Worm (Caenorhabditis elegans) whole organism, young adult: ENCODE measurements around the gene nimk-1.

ENCODE experiments used
- F23B12.7 ChIP-seq: sonication (generic microtip); optimal IDR thresholded peaks from 2 replicates; lab custom pipeline; 2017; ENCODE audit warnings: missing genetic modification characterization, mild to moderate bottlenecking, missing compliant biosample characterization, antibody characterized with exemption, moderate library complexity; ENCODE audit not compliant: insufficient read depth
- ceh-40 ChIP-seq: fragments of 200-800 bp; sonication (Bioruptor generic); IDR thresholded peaks from 2 replicates; pipeline ENCODE4 v1.3.6; 2022; ENCODE audit warnings: missing genetic modification characterization, missing compliant biosample characterization
- lsl-1 ChIP-seq: fragments of 200-800 bp; sonication (Bioruptor generic); optimal IDR thresholded peaks from 2 replicates; lab custom pipeline; 2018; ENCODE audit warnings: mild to moderate bottlenecking, missing genetic modification characterization, moderate library complexity, missing compliant biosample characterization
- unc-62 ChIP-seq: fragments of 150-350 bp; optimal IDR thresholded peaks from 2 replicates; lab custom pipeline; 2014; ENCODE audit warnings: missing biosample characterization, missing genetic modification reagents, missing genetic modification characterization
- ztf-26 ChIP-seq: sonication (generic microtip); optimal IDR thresholded peaks from 2 replicates; lab custom pipeline; 2017; ENCODE audit warnings: missing genetic modification characterization, missing compliant biosample characterization
- ztf-28 ChIP-seq: fragments of 200-800 bp; sonication (Bioruptor generic); IDR thresholded peaks from 2 replicates; pipeline ENCODE4 v1.3.6; 2022; ENCODE audit warnings: missing genetic modification reagents, missing genetic modification characterization, missing compliant biosample characterization

DNA sequence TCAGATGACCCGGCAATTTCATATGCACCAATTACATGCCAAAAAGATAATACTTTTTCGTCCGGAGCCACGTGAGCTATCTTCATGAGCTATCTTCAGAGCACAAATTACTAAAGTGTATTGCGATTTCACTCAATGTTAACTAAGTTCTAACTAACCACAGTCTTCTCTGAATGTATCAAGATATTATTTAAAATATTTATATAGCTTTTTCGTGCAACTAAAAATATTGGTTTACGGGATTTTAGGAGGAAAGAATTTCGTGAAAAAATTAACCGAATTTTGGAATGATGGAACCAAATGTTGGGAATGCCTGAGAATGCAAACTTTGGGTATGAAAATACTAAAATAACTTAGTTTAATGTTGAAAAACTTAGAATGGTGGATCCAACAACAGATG is 12.0 kb downstream of the nimk-1 start, which contains the start of gene F49C5.16:
- no peak for TF ChIP-seq unc-62 (GFP tag; lab: Kevin White, UChicago)
- TF ChIP-seq ceh-40 (GFP tag; lab: Robert Waterston, UW) = no peak
- no peak for TF ChIP-seq ztf-28
- TF ChIP-seq F23B12.7 (tag; lab: Kevin White, UChicago) = no peak
- no peak for TF ChIP-seq lsl-1 (GFP tag; lab: Kevin White, UChicago)
- TF ChIP-seq ztf-26 = no peak
